Fruit fly (Drosophila melanogaster): ENCODE results near the gene PrBP.

dm6 chr2L:8679712-8680111 lies 6.0 kb downstream of the PrBP start, which contains the start of gene CG9287:
- no peak for TF ChIP-seq CG16779 (GFP tag; IDR thresholded peaks at IDR 0.05)
- TF ChIP-seq ham (GFP tag; IDR thresholded peaks at IDR 0.05): no peak
- no peak for TF ChIP-seq ssp (GFP tag; IDR thresholded peaks at IDR 0.05)
- TF ChIP-seq CG13123 (GFP tag; optimal IDR thresholded peaks at IDR 0.05): no peak
- no peak for TF ChIP-seq al (GFP tag; IDR thresholded peaks at IDR 0.05)
- no peak for TF ChIP-seq bsh (GFP tag; optimal IDR thresholded peaks at IDR 0.05)
- no peak for TF ChIP-seq CG3163 (GFP tag; optimal IDR thresholded peaks at IDR 0.05)
- no peak for TF ChIP-seq CG10321 (GFP tag; IDR thresholded peaks at IDR 0.05)
- no peak for TF ChIP-seq Blimp-1 (GFP tag; optimal IDR thresholded peaks at IDR 0.05)
- no peak for TF ChIP-seq ac (GFP tag; optimal IDR thresholded peaks at IDR 0.05)
- TF ChIP-seq chinmo (GFP tag; IDR thresholded peaks at IDR 0.05; ENCODE audit: partially characterized antibody): no peak
- TF ChIP-seq H15 (GFP tag; IDR thresholded peaks at IDR 0.05): no peak

Measured in whole organism, embryonic.